Worm (Caenorhabditis elegans): Measurements from ENCODE around the gene nhr-150.

DNA sequence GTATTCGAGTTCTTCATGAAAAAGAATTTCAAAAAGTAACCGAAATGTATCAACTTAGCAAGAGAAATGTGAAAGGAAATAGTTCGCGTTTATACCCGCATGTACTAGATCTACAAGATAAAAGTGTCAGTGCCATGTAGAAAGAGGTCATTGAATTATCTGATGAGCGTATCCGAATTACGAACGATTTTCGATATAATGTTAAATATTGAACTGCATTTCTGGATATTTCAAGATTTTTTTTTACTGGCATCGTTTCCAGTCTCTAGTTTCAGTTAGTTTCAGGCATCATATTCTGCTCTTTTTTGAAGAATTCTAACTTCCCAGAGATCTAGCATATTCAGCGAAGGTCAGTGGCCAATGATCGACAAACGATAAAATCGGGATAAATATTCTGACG is at the start of gene nhr-150:
- TF ChIP-seq him-1 (tag; optimal IDR thresholded peaks at IDR 0.05) (no peak), dao-5 (tag; optimal IDR thresholded peaks at IDR 0.05) (no peak), W03F9.2 (tag; optimal IDR thresholded peaks at IDR 0.05) (no peak)
